Worm (Caenorhabditis elegans): ENCODE measurements around the gene str-149.

DNA sequence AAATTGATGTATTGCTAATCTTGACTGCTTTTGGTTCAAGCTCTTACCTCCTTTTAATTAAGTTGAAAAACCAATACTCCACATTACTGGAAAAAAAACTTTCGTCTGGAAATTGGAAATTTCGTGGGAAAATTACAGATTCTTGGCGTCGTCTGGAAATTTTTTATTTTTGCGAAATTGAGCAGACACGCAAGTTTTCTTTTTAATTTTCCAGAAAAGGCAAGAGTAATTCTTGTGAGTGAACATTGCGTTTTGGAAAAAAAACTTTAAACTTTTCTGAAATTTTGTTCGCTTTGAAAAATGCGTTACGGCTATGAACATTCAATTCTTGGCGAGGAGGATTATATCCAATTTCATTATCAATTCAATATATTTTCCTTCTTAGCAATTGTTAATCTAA, 7.6 kb upstream of the str-149 start, which contains the start of gene sru-45:
- TF ChIP-seq ama-1 (optimal IDR thresholded peaks at IDR 0.05), result no peak
- TF ChIP-seq hmg-11 (tag; optimal IDR thresholded peaks at IDR 0.05), result no peak
- no peak for TF ChIP-seq lsy-12 (tag; optimal IDR thresholded peaks at IDR 0.05)
- no peak for TF ChIP-seq nhr-12 (tag; optimal IDR thresholded peaks at IDR 0.05)
- TF ChIP-seq fos-1 (tag; optimal IDR thresholded peaks at IDR 0.05), result no peak
- TF ChIP-seq snpc-4 (tag; optimal IDR thresholded peaks at IDR 0.05), result no peak
- no peak for TF ChIP-seq tbx-2 (tag; optimal IDR thresholded peaks at IDR 0.05)
- TF ChIP-seq nhr-77 (tag; optimal IDR thresholded peaks at IDR 0.05), result no peak

Data from whole organism, L3 larva.